Worm (Caenorhabditis elegans): ENCODE results near the gene pudl-1.

The pudl-1 gene

ce11 chrIV:2805525-2805924 is 27.2 kb upstream of the pudl-1 start, which contains the start of gene Y54G2A.45:
TSS of gene Y54G2A.45 (plus strand) at chrIV:2805857.
- TF ChIP-seq swsn-7 (tag; optimal IDR thresholded peaks at IDR 0.05) (peak; percentile 23), ceh-82 (tag; optimal IDR thresholded peaks at IDR 0.05) (peak in 1 of 3 experiments; percentile 6), vab-15 (tag; optimal IDR thresholded peaks at IDR 0.05) (no peak), lsy-2 (tag; optimal IDR thresholded peaks at IDR 0.05) (peak in 1 of 2 experiments; percentile 57), Y116A8C.19 (tag; optimal IDR thresholded peaks at IDR 0.05; ENCODE audit: borderline replicate concordance) (no peak), aly-2 (tag; optimal IDR thresholded peaks at IDR 0.05) (no peak), unc-98 (GFP tag; IDR thresholded peaks at IDR 0.05) (no peak), pax-3 (tag; optimal IDR thresholded peaks at IDR 0.05) (no peak), dpl-1 (GFP tag; optimal IDR thresholded peaks at IDR 0.05) (peak in 1 of 3 experiments; percentile 5), tbx-2 (tag; optimal IDR thresholded peaks at IDR 0.05) (no peak), nhr-12 (tag; optimal IDR thresholded peaks at IDR 0.05) (no peak), lin-14 (GFP tag; optimal IDR thresholded peaks at IDR 0.05) (no peak), ztf-11 (tag; optimal IDR thresholded peaks at IDR 0.05) (no peak), nhr-47 (tag; optimal IDR thresholded peaks at IDR 0.05) (peak; percentile 57), egl-27 (tag; optimal IDR thresholded peaks at IDR 0.05) (no peak), sox-4 (tag; optimal IDR thresholded peaks at IDR 0.05) (no peak), nhr-84 (tag; optimal IDR thresholded peaks at IDR 0.05) (no peak), unc-62 (GFP tag; optimal IDR thresholded peaks at IDR 0.05) (no peak), unc-86 (tag; optimal IDR thresholded peaks at IDR 0.05) (no peak), efl-3 (GFP tag; optimal IDR thresholded peaks at IDR 0.05) (no peak), lin-39 (tag; optimal IDR thresholded peaks at IDR 0.05) (no peak), isw-1 (GFP tag; IDR thresholded peaks at IDR 0.05) (no peak), nhr-90 (tag; optimal IDR thresholded peaks at IDR 0.05; ENCODE audit: poor library complexity) (peak; percentile 40), zip-4 (GFP tag; optimal IDR thresholded peaks at IDR 0.05) (no peak), ces-1 (GFP tag; optimal IDR thresholded peaks at IDR 0.05) (no peak), nhr-85 (tag) (no peak), pqm-1 (tag; optimal IDR thresholded peaks at IDR 0.05) (peak; percentile 40), fkh-10 (GFP tag; optimal IDR thresholded peaks at IDR 0.05) (no peak), blmp-1 (tag; optimal IDR thresholded peaks at IDR 0.05) (no peak), lin-15B (tag; optimal IDR thresholded peaks at IDR 0.05) (no peak), mep-1 (tag; optimal IDR thresholded peaks at IDR 0.05) (no peak), skn-1 (tag; optimal IDR thresholded peaks at IDR 0.05) (no peak), unc-130 (tag; optimal IDR thresholded peaks at IDR 0.05) (no peak), hlh-17 (GFP tag; optimal IDR thresholded peaks at IDR 0.05; ENCODE audit: borderline replicate concordance) (no peak), nhr-28 (tag; optimal IDR thresholded peaks at IDR 0.05) (no peak), grh-1 (GFP tag; IDR thresholded peaks at IDR 0.05) (no peak), ceh-63 (GFP tag; optimal IDR thresholded peaks at IDR 0.05) (no peak), lir-3 (tag; optimal IDR thresholded peaks at IDR 0.05; ENCODE audit: poor library complexity) (no peak), nhr-237 (tag; optimal IDR thresholded peaks at IDR 0.05) (no peak), ama-1 (optimal IDR thresholded peaks at IDR 0.05) (no peak), nhr-20 (tag; optimal IDR thresholded peaks at IDR 0.05) (peak; percentile 40), sup-37 (GFP tag; optimal IDR thresholded peaks at IDR 0.05) (no peak), egl-13 (tag; optimal IDR thresholded peaks at IDR 0.05) (peak; percentile 18), zag-1 (tag; optimal IDR thresholded peaks at IDR 0.05) (no peak), rnt-1 (tag; optimal IDR thresholded peaks at IDR 0.05) (peak; percentile 60), C04F5.9 (tag; optimal IDR thresholded peaks at IDR 0.05) (no peak), elt-2 (tag; optimal IDR thresholded peaks at IDR 0.05) (peak; percentile 64), ztf-4 (tag; optimal IDR thresholded peaks at IDR 0.05) (no peak), hlh-4 (tag; optimal IDR thresholded peaks at IDR 0.05) (no peak), ceh-88 (GFP tag; IDR thresholded peaks at IDR 0.05) (no peak), sptf-1 (tag; optimal IDR thresholded peaks at IDR 0.05) (no peak), hpl-2 (GFP tag; optimal IDR thresholded peaks at IDR 0.05) (peak; percentile 1), nhr-71 (tag; optimal IDR thresholded peaks at IDR 0.05) (peak; percentile 61), irx-1 (tag; optimal IDR thresholded peaks at IDR 0.05) (no peak)

All from whole organism, L1 larva.